Fruit fly (Drosophila melanogaster) whole organism: ENCODE measurements around the gene dnd.

Experiments
- CG8478 ChIP-seq: fragments of >200 bp; optimal IDR thresholded peaks from 2 replicates; lab custom pipeline; 2018; ENCODE audit warnings: inconsistent platforms
- Dll ChIP-seq: fragments of >200 bp; optimal IDR thresholded peaks from 2 replicates; lab custom pipeline; 2017
- EcR ChIP-seq, 2 experiments: fragments of >200 bp; optimal IDR thresholded peaks; 2 replicates each; lab custom pipeline; 2017; ENCODE audit warnings: missing biosample characterization in 2 of 2, missing genetic modification characterization in 2 of 2, missing genetic modification reagents in 2 of 2
- psq ChIP-seq: fragments of >200 bp; optimal IDR thresholded peaks from 2 replicates; lab custom pipeline; 2017
- usp ChIP-seq: fragments of >200 bp; optimal IDR thresholded peaks from 2 replicates; lab custom pipeline; 2017; ENCODE audit warnings: missing biosample characterization, missing genetic modification characterization, mixed read lengths

dm6 chr3R:21871348-21871940 is 15.7 kb downstream of the dnd start:
- TF ChIP-seq usp (GFP tag; lab: Kevin White, UChicago): no peak
- TF ChIP-seq Dll: no peak
- TF ChIP-seq psq (lab: Kevin White, UChicago): no peak
- TF ChIP-seq CG8478 (lab: Kevin White, UChicago): no peak
- TF ChIP-seq EcR (GFP tag; optimal IDR thresholded peaks at IDR 0.05; lab: Kevin White, UChicago): no peak
